Worm (Caenorhabditis elegans) whole organism, L2 larva: ENCODE data around the gene lsy-2.

ENCODE experiments used
- C34F6.9 ChIP-seq: fragments of 150-350 bp; optimal IDR thresholded peaks from 2 replicates; lab custom pipeline; 2014; ENCODE audit warnings: missing biosample characterization, missing genetic modification characterization
- F13H6.1 ChIP-seq: sonication (generic microtip); optimal IDR thresholded peaks from 2 replicates; lab custom pipeline; 2016; ENCODE audit warnings: missing genetic modification characterization, missing compliant biosample characterization
- R02D3.7 ChIP-seq: fragments of 150-350 bp; optimal IDR thresholded peaks from 2 replicates; lab custom pipeline; 2014; ENCODE audit warnings: missing biosample characterization, missing genetic modification characterization
- Y55F3AM.14 ChIP-seq: fragments of 200-800 bp; sonication (Bioruptor generic); optimal IDR thresholded peaks from 2 replicates; lab custom pipeline; 2018; ENCODE audit warnings: mild to moderate bottlenecking, missing genetic modification characterization, missing compliant biosample characterization
- ZK546.5 ChIP-seq: sonication (generic microtip); optimal IDR thresholded peaks from 2 replicates; lab custom pipeline; 2017; ENCODE audit warnings: missing biosample characterization, missing genetic modification characterization
- alr-1 ChIP-seq: fragments of 150-350 bp; optimal IDR thresholded peaks from 2 replicates; lab custom pipeline; 2014; ENCODE audit warnings: missing biosample characterization, missing genetic modification characterization
- ama-1 ChIP-seq: fragments of 150-350 bp; optimal IDR thresholded peaks from 2 replicates; lab custom pipeline; 2018; ENCODE audit warnings: inconsistent platforms
- blmp-1 ChIP-seq: sonication (generic microtip); optimal IDR thresholded peaks from 2 replicates; lab custom pipeline; 2017; ENCODE audit warnings: missing genetic modification characterization, mild to moderate bottlenecking, missing compliant biosample characterization, antibody characterized with exemption, moderate library complexity; ENCODE audit not compliant: insufficient read depth
- ceh-16 ChIP-seq: fragments of 150-350 bp; optimal IDR thresholded peaks from 2 replicates; lab custom pipeline; 2014; ENCODE audit warnings: missing biosample characterization, missing genetic modification characterization
- ceh-82 ChIP-seq: fragments of 150-350 bp; optimal IDR thresholded peaks from 2 replicates; lab custom pipeline; 2014; ENCODE audit warnings: missing biosample characterization, missing genetic modification characterization
- crh-2 ChIP-seq: sonication (generic microtip); optimal IDR thresholded peaks from 2 replicates; lab custom pipeline; 2017; ENCODE audit warnings: missing biosample characterization, missing genetic modification characterization
- dmd-4 ChIP-seq: sonication (generic microtip); optimal IDR thresholded peaks from 2 replicates; lab custom pipeline; 2017; ENCODE audit warnings: missing biosample characterization, missing genetic modification characterization
- egl-27 ChIP-seq: sonication (generic microtip); optimal IDR thresholded peaks from 3 replicates; lab custom pipeline; 2017; ENCODE audit warnings: missing biosample characterization, missing genetic modification reagents, missing genetic modification characterization
- elt-1 ChIP-seq: fragments of 150-350 bp; optimal IDR thresholded peaks from 2 replicates; lab custom pipeline; 2014; ENCODE audit warnings: missing biosample characterization, missing genetic modification characterization
- fos-1 ChIP-seq: fragments of 150-350 bp; optimal IDR thresholded peaks from 2 replicates; lab custom pipeline; 2014; ENCODE audit warnings: missing biosample characterization, missing genetic modification characterization
- lin-11 ChIP-seq: fragments of 150-350 bp; sonication (generic microtip); optimal IDR thresholded peaks from 2 replicates; lab custom pipeline; 2014; ENCODE audit warnings: missing biosample characterization, missing genetic modification characterization, inconsistent platforms, mixed read lengths
- lin-39 ChIP-seq: fragments of 150-350 bp; optimal IDR thresholded peaks from 2 replicates; lab custom pipeline; 2014; ENCODE audit warnings: missing biosample characterization, missing genetic modification reagents, missing genetic modification characterization
- lsy-2 ChIP-seq, 2 experiments: fragments of 150-350 bp in 1 of 2; sonication (generic microtip) in 1 of 2; optimal IDR thresholded peaks; 2 replicates each; lab custom pipeline; 2014 to 2017; ENCODE audit warnings: missing biosample characterization in 2 of 2, missing genetic modification characterization in 2 of 2
- mab-5 ChIP-seq: fragments of 150-350 bp; optimal IDR thresholded peaks from 2 replicates; lab custom pipeline; 2014; ENCODE audit warnings: missing biosample characterization, missing genetic modification characterization
- mbf-1 ChIP-seq: sonication (generic microtip); optimal IDR thresholded peaks from 2 replicates; lab custom pipeline; 2017; ENCODE audit warnings: missing biosample characterization, missing genetic modification characterization
- mdl-1 ChIP-seq, 2 experiments: fragments of 150-350 bp in 1 of 2; sonication (generic microtip) in 1 of 2; optimal IDR thresholded peaks; 2 replicates each; lab custom pipeline; 2017; ENCODE audit warnings: missing biosample characterization in 2 of 2, missing genetic modification characterization in 2 of 2
- nhr-11 ChIP-seq: fragments of 150-350 bp; optimal IDR thresholded peaks from 2 replicates; lab custom pipeline; 2014; ENCODE audit warnings: missing biosample characterization, missing genetic modification characterization
- nhr-12 ChIP-seq: fragments of 150-350 bp; optimal IDR thresholded peaks from 2 replicates; lab custom pipeline; 2014; ENCODE audit warnings: missing biosample characterization, missing genetic modification characterization
- nhr-129 ChIP-seq: fragments of 150-350 bp; optimal IDR thresholded peaks from 2 replicates; lab custom pipeline; 2014; ENCODE audit warnings: missing biosample characterization, missing genetic modification characterization
- nhr-21 ChIP-seq: fragments of 150-350 bp; optimal IDR thresholded peaks from 2 replicates; lab custom pipeline; 2014; ENCODE audit warnings: missing biosample characterization, missing genetic modification characterization
- nhr-237 ChIP-seq: fragments of 150-350 bp; optimal IDR thresholded peaks from 2 replicates; lab custom pipeline; 2014; ENCODE audit warnings: missing biosample characterization, missing genetic modification characterization
- nhr-25 ChIP-seq: fragments of 150-350 bp; sonication (generic microtip); optimal IDR thresholded peaks from 3 replicates; lab custom pipeline; 2014; ENCODE audit warnings: missing biosample characterization, missing genetic modification characterization
- nhr-77 ChIP-seq: fragments of 150-350 bp; optimal IDR thresholded peaks from 2 replicates; lab custom pipeline; 2014; ENCODE audit warnings: missing biosample characterization, missing genetic modification characterization
- peb-1 ChIP-seq: fragments of 150-350 bp; optimal IDR thresholded peaks from 2 replicates; lab custom pipeline; 2014; ENCODE audit warnings: missing biosample characterization, missing genetic modification characterization
- sem-4 ChIP-seq: fragments of 150-350 bp; optimal IDR thresholded peaks from 2 replicates; lab custom pipeline; 2014; ENCODE audit warnings: missing biosample characterization, missing genetic modification reagents, missing genetic modification characterization
- skn-1 ChIP-seq: sonication (generic microtip); optimal IDR thresholded peaks from 2 replicates; lab custom pipeline; 2017; ENCODE audit warnings: missing biosample characterization, missing genetic modification characterization
- sma-3 ChIP-seq: sonication (generic microtip); optimal IDR thresholded peaks from 2 replicates; lab custom pipeline; 2016; ENCODE audit warnings: missing genetic modification reagents, missing genetic modification characterization, missing compliant biosample characterization
- sma-9 ChIP-seq, 2 experiments: fragments of 150-350 bp in 1 of 2; sonication (generic microtip) in 1 of 2; optimal IDR thresholded peaks; 2 replicates each; lab custom pipeline; 2014 to 2016; ENCODE audit warnings: missing genetic modification characterization in 2 of 2, mild to moderate bottlenecking in 1 of 2, missing biosample characterization in 1 of 2, missing compliant biosample characterization in 1 of 2, missing genetic modification reagents in 1 of 2, moderate library complexity in 1 of 2
- snpc-4 ChIP-seq: fragments of 150-350 bp; optimal IDR thresholded peaks from 2 replicates; lab custom pipeline; 2014; ENCODE audit warnings: missing biosample characterization, missing genetic modification characterization
- unc-55 ChIP-seq: fragments of 150-350 bp; sonication (generic microtip); optimal IDR thresholded peaks from 3 replicates; lab custom pipeline; 2014; ENCODE audit warnings: missing biosample characterization, missing genetic modification reagents, missing genetic modification characterization
- unc-62 ChIP-seq: fragments of 150-350 bp; optimal IDR thresholded peaks from 2 replicates; lab custom pipeline; 2014; ENCODE audit warnings: missing biosample characterization, missing genetic modification reagents, missing genetic modification characterization
- zag-1 ChIP-seq: fragments of 150-350 bp; optimal IDR thresholded peaks from 2 replicates; lab custom pipeline; 2014; ENCODE audit warnings: missing biosample characterization, missing genetic modification characterization
- ztf-1 ChIP-seq: fragments of 200-800 bp; sonication (Bioruptor generic); conservative IDR thresholded peaks from 2 replicates; pipeline ENCODE4 v1.3.6; 2022; ENCODE audit warnings: missing genetic modification characterization, missing compliant biosample characterization
- ztf-11 ChIP-seq: sonication (generic microtip); optimal IDR thresholded peaks from 2 replicates; lab custom pipeline; 2017; ENCODE audit warnings: missing biosample characterization, missing genetic modification characterization
- ztf-4 ChIP-seq: fragments of 150-350 bp; optimal IDR thresholded peaks from 2 replicates; lab custom pipeline; 2014; ENCODE audit warnings: missing biosample characterization, missing genetic modification characterization

The lsy-2 gene

ce11 chrX:2084019-2084418, 5.5 kb upstream of the lsy-2 start, which contains the start of gene F49H12.3:
F49H12.3 (plus strand) TSS chrX:2084375.
- TF ChIP-seq lin-39 (tag; lab: Kevin White, UChicago) (no peak), Y55F3AM.14 (GFP tag; lab: Kevin White, UChicago) (no peak), ceh-82 (tag; lab: Kevin White, UChicago) (no peak), sma-3 (GFP tag; lab: Kevin White, UChicago) (no peak), ama-1 (lab: Kevin White, UChicago) (no peak), ztf-4 (tag; lab: Kevin White, UChicago) (no peak), nhr-237 (tag; lab: Kevin White, UChicago) (no peak), lsy-2 (tag; optimal IDR thresholded peaks at IDR 0.05; lab: Kevin White, UChicago) (no peak), mab-5 (tag; lab: Kevin White, UChicago) (no peak), elt-1 (tag; lab: Kevin White, UChicago) (no peak), unc-55 (no peak), nhr-77 (tag; lab: Kevin White, UChicago) (no peak)
- TF ChIP-seq, all 48 proteins: peak for 0

DNA sequence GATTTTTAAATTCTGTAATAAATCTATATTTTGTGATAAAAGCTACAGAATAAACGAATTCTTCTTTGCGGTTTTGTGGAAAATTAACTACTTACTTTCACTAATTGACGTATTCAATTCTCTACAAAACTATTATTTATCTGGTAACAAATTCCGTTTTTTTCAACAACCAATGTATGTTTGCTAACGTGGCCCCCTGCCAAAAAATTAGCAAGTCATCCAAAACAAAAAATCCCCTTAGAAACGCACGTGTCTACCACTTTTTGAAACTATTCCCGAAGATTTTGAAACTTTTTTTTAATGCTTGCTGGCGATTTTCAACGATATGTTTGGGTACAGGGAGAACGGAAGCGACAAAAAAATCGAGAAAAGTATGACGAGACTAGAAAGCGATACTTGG, 4.5 kb upstream of the lsy-2 start, which contains the start of gene F49H12.2:
Gene F49H12.2 (plus strand): TSS at position 301 of the 400 bp plus-strand sequence.
- TF ChIP-seq Y55F3AM.14 (GFP tag; lab: Kevin White, UChicago) (no peak), fos-1 (tag; lab: Kevin White, UChicago) (no peak), nhr-11 (tag; lab: Kevin White, UChicago) (no peak), lin-39 (tag; lab: Kevin White, UChicago) (no peak), lsy-2 (tag; optimal IDR thresholded peaks at IDR 0.05; lab: Kevin White, UChicago) (no peak), peb-1 (tag; lab: Kevin White, UChicago) (no peak), egl-27 (no peak), ztf-11 (no peak), mab-5 (tag; lab: Kevin White, UChicago) (no peak), mdl-1 (tag; optimal IDR thresholded peaks at IDR 0.05; lab: Kevin White, UChicago) (no peak), ZK546.5 (tag; lab: Kevin White, UChicago) (no peak), skn-1 (tag; lab: Kevin White, UChicago) (no peak), ama-1 (lab: Kevin White, UChicago) (no peak), ceh-82 (tag; lab: Kevin White, UChicago) (no peak), C34F6.9 (tag; lab: Kevin White, UChicago) (no peak), nhr-77 (tag; lab: Kevin White, UChicago) (no peak), snpc-4 (tag; lab: Kevin White, UChicago) (no peak), F13H6.1 (no peak), nhr-237 (tag; lab: Kevin White, UChicago) (no peak)
- TF ChIP-seq, all 48 proteins: peak for 0

DNA sequence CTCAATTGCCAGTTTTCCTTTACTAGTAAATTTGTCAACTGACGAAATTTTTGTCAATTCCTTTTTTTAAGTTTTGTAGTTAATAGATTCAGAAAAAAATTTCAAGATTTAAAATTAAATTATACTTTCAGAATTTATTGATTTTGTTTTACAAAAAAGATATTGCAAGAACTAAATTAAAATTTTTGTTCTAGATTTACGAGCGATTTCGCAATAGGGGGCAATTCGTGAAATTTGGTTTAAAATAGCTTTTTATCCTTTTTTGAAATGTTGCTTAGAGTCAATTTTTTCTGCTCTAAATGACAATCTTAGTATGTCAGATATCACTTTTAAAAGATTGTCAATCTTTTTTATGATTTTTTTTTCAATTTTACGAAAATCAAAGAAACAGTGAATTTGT, 4.0 kb upstream of the lsy-2 start:
- TF ChIP-seq unc-55 (peak; percentile 8), C34F6.9 (tag; lab: Kevin White, UChicago) (peak; percentile 3), snpc-4 (tag; lab: Kevin White, UChicago) (no peak)

ce11 chrX:2087716-2088115, 1.8 kb upstream of the lsy-2 start:
- TF ChIP-seq mbf-1 (tag; lab: Kevin White, UChicago) (no peak), nhr-21 (tag; lab: Kevin White, UChicago) (no peak), sma-9 (GFP tag; optimal IDR thresholded peaks at IDR 0.05; lab: Kevin White, UChicago) (no peak), sma-9 (tag; optimal IDR thresholded peaks at IDR 0.05; lab: Kevin White, UChicago) (no peak), R02D3.7 (tag; lab: Kevin White, UChicago) (no peak), ceh-16 (no peak), zag-1 (tag; lab: Kevin White, UChicago) (no peak), F13H6.1 (no peak), Y55F3AM.14 (GFP tag; lab: Kevin White, UChicago) (no peak), sem-4 (tag; lab: Kevin White, UChicago) (no peak)

DNA sequence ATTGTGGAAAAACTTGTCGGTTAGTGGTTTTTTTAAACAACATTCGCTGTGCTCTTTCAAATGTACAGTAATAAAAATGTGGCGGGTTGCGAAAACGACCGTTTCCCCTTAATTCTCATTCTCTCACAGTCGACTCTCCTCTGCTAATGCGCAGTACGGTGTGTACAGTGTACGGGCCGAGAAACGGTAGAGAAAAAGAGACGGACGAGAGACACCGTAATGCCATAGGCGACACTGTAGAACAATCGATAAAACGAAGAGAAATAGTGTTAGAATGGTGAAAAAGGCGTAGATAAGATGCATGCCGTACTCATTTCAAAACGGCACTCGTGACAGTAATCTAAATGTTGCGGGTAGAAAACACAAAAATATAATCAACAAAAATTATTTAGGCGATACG, 989 bp downstream of the lsy-2 start:
- TF ChIP-seq ama-1 (lab: Kevin White, UChicago): no peak
- TF ChIP-seq dmd-4 (tag; lab: Kevin White, UChicago): no peak
- TF ChIP-seq F13H6.1: peak; percentile 22
- no peak for TF ChIP-seq unc-62 (GFP tag; lab: Kevin White, UChicago)
- TF ChIP-seq lin-11: no peak
- TF ChIP-seq nhr-129 (tag; lab: Kevin White, UChicago): peak; percentile 54
- TF ChIP-seq ceh-82 (tag; lab: Kevin White, UChicago): no peak
- TF ChIP-seq nhr-237 (tag; lab: Kevin White, UChicago): no peak
- TF ChIP-seq ztf-11: no peak
- peak; percentile 33 for TF ChIP-seq nhr-25 (tag; lab: Kevin White, UChicago)
- TF ChIP-seq elt-1 (tag; lab: Kevin White, UChicago): no peak
- no peak for TF ChIP-seq skn-1 (tag; lab: Kevin White, UChicago)
- TF ChIP-seq ZK546.5 (tag; lab: Kevin White, UChicago): no peak
- no peak for TF ChIP-seq nhr-21 (tag; lab: Kevin White, UChicago)
- TF ChIP-seq mdl-1 (tag; optimal IDR thresholded peaks at IDR 0.05; lab: Kevin White, UChicago): no peak
- TF ChIP-seq peb-1 (tag; lab: Kevin White, UChicago): no peak
- TF ChIP-seq blmp-1 (tag; lab: Kevin White, UChicago): no peak
- no peak for TF ChIP-seq nhr-12 (tag; lab: Kevin White, UChicago)
- TF ChIP-seq snpc-4 (tag; lab: Kevin White, UChicago): no peak
- TF ChIP-seq ztf-1 (GFP tag; lab: Robert Waterston, UW): no peak
- peak; percentile 36 for TF ChIP-seq sma-9 (GFP tag; optimal IDR thresholded peaks at IDR 0.05; lab: Kevin White, UChicago)
- no peak for TF ChIP-seq sma-9 (tag; optimal IDR thresholded peaks at IDR 0.05; lab: Kevin White, UChicago)
- TF ChIP-seq alr-1: no peak
- no peak for TF ChIP-seq egl-27
- TF ChIP-seq crh-2 (tag; lab: Kevin White, UChicago): peak; percentile 33
- TF ChIP-seq R02D3.7 (tag; lab: Kevin White, UChicago): no peak
- TF ChIP-seq sem-4 (tag; lab: Kevin White, UChicago): no peak
- peak; percentile 11 for TF ChIP-seq C34F6.9 (tag; lab: Kevin White, UChicago)
- peak; percentile 39 for TF ChIP-seq fos-1 (tag; lab: Kevin White, UChicago)
